Worm (Caenorhabditis elegans) whole organism, mixed stage, embryonic: ENCODE data around the gene nhr-44.

Experiments
- M03D4.4 ChIP-seq: sonication (generic microtip); optimal IDR thresholded peaks from 2 replicates; lab custom pipeline; 2017; ENCODE audit warnings: mild to moderate bottlenecking, missing genetic modification characterization, missing compliant biosample characterization
- bed-3 ChIP-seq: fragments of 200-800 bp; sonication (Bioruptor generic); optimal IDR thresholded peaks from 3 replicates; lab custom pipeline; 2018; ENCODE audit warnings: mild to moderate bottlenecking, missing genetic modification characterization, moderate library complexity, missing compliant biosample characterization
- blmp-1 ChIP-seq: fragments of 150-350 bp; optimal IDR thresholded peaks from 2 replicates; lab custom pipeline; 2014; ENCODE audit warnings: missing biosample characterization, missing genetic modification characterization
- ceh-39 ChIP-seq: fragments of 150-350 bp; optimal IDR thresholded peaks from 2 replicates; lab custom pipeline; 2014; ENCODE audit warnings: missing biosample characterization, missing genetic modification characterization
- ceh-83 ChIP-seq: fragments of 200-800 bp; sonication (Bioruptor generic); optimal IDR thresholded peaks from 2 replicates; lab custom pipeline; 2018; ENCODE audit warnings: mild to moderate bottlenecking, missing genetic modification characterization, missing compliant biosample characterization
- ces-1 ChIP-seq: fragments of 150-350 bp; optimal IDR thresholded peaks from 2 replicates; lab custom pipeline; 2014; ENCODE audit warnings: missing biosample characterization, missing genetic modification reagents, missing genetic modification characterization
- drap-1 ChIP-seq: fragments of 200-800 bp; sonication (Bioruptor generic); optimal IDR thresholded peaks from 3 replicates; lab custom pipeline; 2018; ENCODE audit warnings: mild to moderate bottlenecking, missing genetic modification characterization, missing compliant biosample characterization
- elt-1 ChIP-seq: sonication (generic microtip); optimal IDR thresholded peaks from 2 replicates; lab custom pipeline; 2017; ENCODE audit warnings: missing genetic modification characterization, mild to moderate bottlenecking, missing compliant biosample characterization, antibody characterized with exemption, moderate library complexity, borderline replicate concordance; ENCODE audit not compliant: insufficient read depth
- flh-1 ChIP-seq: fragments of 200-800 bp; sonication (Bioruptor generic); optimal IDR thresholded peaks from 2 replicates; lab custom pipeline; 2018; ENCODE audit warnings: mild to moderate bottlenecking, missing genetic modification characterization, moderate library complexity, missing compliant biosample characterization
- ham-2 ChIP-seq: fragments of 200-800 bp; sonication (Bioruptor generic); optimal IDR thresholded peaks from 2 replicates; lab custom pipeline; 2018; ENCODE audit warnings: mild to moderate bottlenecking, missing genetic modification characterization, missing compliant biosample characterization
- hlh-1 ChIP-seq: fragments of 150-350 bp; optimal IDR thresholded peaks from 2 replicates; lab custom pipeline; 2014; ENCODE audit warnings: missing biosample characterization, missing genetic modification reagents, missing genetic modification characterization
- lin-13 ChIP-seq: fragments of 150-350 bp; optimal IDR thresholded peaks from 2 replicates; lab custom pipeline; 2014; ENCODE audit warnings: missing biosample characterization, missing genetic modification characterization
- lin-32 ChIP-seq: fragments of 200-800 bp; sonication (Bioruptor generic); optimal IDR thresholded peaks from 2 replicates; lab custom pipeline; 2018; ENCODE audit warnings: mild to moderate bottlenecking, missing genetic modification characterization, missing compliant biosample characterization
- lsy-2 ChIP-seq: fragments of 150-350 bp; optimal IDR thresholded peaks from 2 replicates; lab custom pipeline; 2014; ENCODE audit warnings: missing biosample characterization, missing genetic modification characterization
- mab-5 ChIP-seq: fragments of 150-350 bp; optimal IDR thresholded peaks from 2 replicates; lab custom pipeline; 2014; ENCODE audit warnings: missing biosample characterization, missing genetic modification characterization
- mep-1 ChIP-seq: fragments of 150-350 bp; optimal IDR thresholded peaks from 2 replicates; lab custom pipeline; 2017; ENCODE audit warnings: missing biosample characterization, missing genetic modification reagents, missing genetic modification characterization, inconsistent platforms
- mls-2 ChIP-seq: sonication (generic microtip); optimal IDR thresholded peaks from 2 replicates; lab custom pipeline; 2016; ENCODE audit warnings: mild to moderate bottlenecking, missing genetic modification characterization, moderate library complexity, missing compliant biosample characterization
- nhr-12 ChIP-seq: fragments of 150-350 bp; optimal IDR thresholded peaks from 2 replicates; lab custom pipeline; 2014; ENCODE audit warnings: missing biosample characterization, missing genetic modification characterization
- nhr-2 ChIP-seq: fragments of 150-350 bp; optimal IDR thresholded peaks from 2 replicates; lab custom pipeline; 2014; ENCODE audit warnings: missing biosample characterization, missing genetic modification characterization
- nhr-237 ChIP-seq: fragments of 150-350 bp; optimal IDR thresholded peaks from 2 replicates; lab custom pipeline; 2014; ENCODE audit warnings: missing biosample characterization, missing genetic modification characterization
- nhr-28 ChIP-seq: fragments of 150-350 bp; optimal IDR thresholded peaks from 2 replicates; lab custom pipeline; 2014; ENCODE audit warnings: missing biosample characterization, missing genetic modification characterization
- nhr-76 ChIP-seq: sonication (generic microtip); optimal IDR thresholded peaks from 2 replicates; lab custom pipeline; 2017; ENCODE audit warnings: missing biosample characterization, missing genetic modification characterization
- pha-4 ChIP-seq: fragments of 150-350 bp; optimal IDR thresholded peaks from 2 replicates; lab custom pipeline; 2018; ENCODE audit warnings: missing biosample characterization, missing genetic modification reagents, missing genetic modification characterization
- sem-2 ChIP-seq: fragments of 200-800 bp; sonication (Bioruptor generic); optimal IDR thresholded peaks from 2 replicates; lab custom pipeline; 2018; ENCODE audit warnings: mild to moderate bottlenecking, missing genetic modification characterization, missing compliant biosample characterization
- snpc-4 ChIP-seq: fragments of 150-350 bp; optimal IDR thresholded peaks from 2 replicates; lab custom pipeline; 2014; ENCODE audit warnings: missing biosample characterization, missing genetic modification characterization
- sptf-1 ChIP-seq: sonication (generic microtip); optimal IDR thresholded peaks from 2 replicates; lab custom pipeline; 2017; ENCODE audit warnings: mild to moderate bottlenecking, missing genetic modification characterization, moderate library complexity, missing compliant biosample characterization
- tbx-8 ChIP-seq: fragments of 200-800 bp; sonication (Bioruptor generic); optimal IDR thresholded peaks from 2 replicates; lab custom pipeline; 2018; ENCODE audit warnings: mild to moderate bottlenecking, missing genetic modification characterization, moderate library complexity, missing compliant biosample characterization
- unc-120 ChIP-seq: sonication (generic microtip); optimal IDR thresholded peaks from 2 replicates; lab custom pipeline; 2017; ENCODE audit warnings: missing genetic modification characterization, missing compliant biosample characterization; ENCODE audit not compliant: poor library complexity, severe bottlenecking
- unc-39 ChIP-seq: fragments of 150-350 bp; optimal IDR thresholded peaks from 2 replicates; lab custom pipeline; 2014; ENCODE audit warnings: missing biosample characterization, missing genetic modification characterization
- unc-62 ChIP-seq: fragments of 150-350 bp; optimal IDR thresholded peaks from 2 replicates; lab custom pipeline; 2014; ENCODE audit warnings: missing biosample characterization, missing genetic modification reagents, missing genetic modification characterization
- zip-8 ChIP-seq: fragments of 150-350 bp; optimal IDR thresholded peaks from 2 replicates; lab custom pipeline; 2014; ENCODE audit warnings: missing biosample characterization, missing genetic modification characterization
- ztf-11 ChIP-seq: fragments of 150-350 bp; optimal IDR thresholded peaks from 2 replicates; lab custom pipeline; 2014; ENCODE audit warnings: missing biosample characterization, missing genetic modification characterization

nhr-44 gene

ce11 chrV:8985740-8986139 is 21.8 kb upstream of the nhr-44 start, which contains the start of gene str-85:
Gene str-85 (minus strand): TSS chrV:8985840.
- TF ChIP-seq nhr-2 = no peak
- TF ChIP-seq nhr-12 (tag; lab: Kevin White, UChicago) = no peak
- TF ChIP-seq nhr-76 (tag; lab: Kevin White, UChicago) = no peak
- no peak for TF ChIP-seq lsy-2 (tag; lab: Kevin White, UChicago)
- TF ChIP-seq unc-62 = no peak
- no peak for TF ChIP-seq unc-120 (tag; lab: Kevin White, UChicago)
- no peak for TF ChIP-seq tbx-8
- no peak for TF ChIP-seq bed-3 (GFP tag; lab: Kevin White, UChicago)
- no peak for TF ChIP-seq lin-32
- no peak for TF ChIP-seq ham-2 (GFP tag; lab: Kevin White, UChicago)
- TF ChIP-seq unc-39 (tag; lab: Kevin White, UChicago) = no peak
- no peak for TF ChIP-seq nhr-237 (tag; lab: Kevin White, UChicago)
- no peak for TF ChIP-seq elt-1
- TF ChIP-seq zip-8 (tag; lab: Kevin White, UChicago) = no peak
- no peak for TF ChIP-seq lin-13 (tag; lab: Kevin White, UChicago)
- no peak for TF ChIP-seq M03D4.4

ce11 chrV:8984783-8985182 is 20.9 kb upstream of the nhr-44 start:
- no peak for TF ChIP-seq unc-120 (tag; lab: Kevin White, UChicago)
- no peak for TF ChIP-seq mls-2
- no peak for TF ChIP-seq pha-4 (tag; lab: Kevin White, UChicago)
- TF ChIP-seq ceh-83 (GFP tag; lab: Kevin White, UChicago) = no peak
- no peak for TF ChIP-seq lsy-2 (tag; lab: Kevin White, UChicago)
- no peak for TF ChIP-seq mep-1 (tag; lab: Kevin White, UChicago)
- TF ChIP-seq sptf-1 (tag; lab: Kevin White, UChicago) = no peak
- TF ChIP-seq snpc-4 (tag; lab: Kevin White, UChicago) = no peak
- TF ChIP-seq tbx-8 = no peak
- TF ChIP-seq unc-39 (tag; lab: Kevin White, UChicago) = no peak
- no peak for TF ChIP-seq ztf-11 (tag; lab: Kevin White, UChicago)
- no peak for TF ChIP-seq unc-62
- TF ChIP-seq drap-1 (GFP tag; lab: Kevin White, UChicago) = no peak
- no peak for TF ChIP-seq ceh-39
- TF ChIP-seq nhr-12 (tag; lab: Kevin White, UChicago) = no peak
- TF ChIP-seq ham-2 (GFP tag; lab: Kevin White, UChicago) = no peak
- TF ChIP-seq bed-3 (GFP tag; lab: Kevin White, UChicago) = no peak
- TF ChIP-seq mab-5 (tag; lab: Kevin White, UChicago) = no peak
- no peak for TF ChIP-seq zip-8 (tag; lab: Kevin White, UChicago)
- TF ChIP-seq, all 35 proteins: peak for 0

ce11 chrV:8983604-8984003 is 19.7 kb upstream of the nhr-44 start, which contains the start of gene str-86:
Gene str-86 (minus strand): TSS chrV:8983704.
- TF ChIP-seq sem-2 (GFP tag; lab: Kevin White, UChicago) = no peak
- no peak for TF ChIP-seq hlh-1 (tag; lab: Kevin White, UChicago)
- no peak for TF ChIP-seq lin-13 (tag; lab: Kevin White, UChicago)
- TF ChIP-seq unc-120 (tag; lab: Kevin White, UChicago) = no peak
- no peak for TF ChIP-seq unc-39 (tag; lab: Kevin White, UChicago)
- no peak for TF ChIP-seq ces-1 (GFP tag; lab: Kevin White, UChicago)
- no peak for TF ChIP-seq ceh-39
- no peak for TF ChIP-seq nhr-237 (tag; lab: Kevin White, UChicago)
- no peak for TF ChIP-seq pha-4 (tag; lab: Kevin White, UChicago)
- TF ChIP-seq mep-1 (tag; lab: Kevin White, UChicago) = no peak
- no peak for TF ChIP-seq tbx-8
- TF ChIP-seq blmp-1 (tag; lab: Kevin White, UChicago) = no peak
- TF ChIP-seq ceh-83 (GFP tag; lab: Kevin White, UChicago) = no peak
- no peak for TF ChIP-seq flh-1 (GFP tag; lab: Kevin White, UChicago)
- no peak for TF ChIP-seq elt-1
- no peak for TF ChIP-seq snpc-4 (tag; lab: Kevin White, UChicago)
- TF ChIP-seq mab-5 (tag; lab: Kevin White, UChicago) = no peak

- TF ChIP-seq nhr-2 (no peak), zip-8 (tag; lab: Kevin White, UChicago) (no peak), snpc-4 (tag; lab: Kevin White, UChicago) (no peak), nhr-28 (tag; lab: Kevin White, UChicago) (no peak), lin-13 (tag; lab: Kevin White, UChicago) (no peak), flh-1 (GFP tag; lab: Kevin White, UChicago) (no peak), lin-32 (no peak), unc-62 (no peak)
Measured at ce11 chrV:8980845-8981244, 16.9 kb upstream of the nhr-44 start, which contains the start of gene str-84. Gene str-84 (minus strand): TSS chrV:8980945.
